Worm (Caenorhabditis elegans): ENCODE measurements around the gene asm-1.

DNA sequence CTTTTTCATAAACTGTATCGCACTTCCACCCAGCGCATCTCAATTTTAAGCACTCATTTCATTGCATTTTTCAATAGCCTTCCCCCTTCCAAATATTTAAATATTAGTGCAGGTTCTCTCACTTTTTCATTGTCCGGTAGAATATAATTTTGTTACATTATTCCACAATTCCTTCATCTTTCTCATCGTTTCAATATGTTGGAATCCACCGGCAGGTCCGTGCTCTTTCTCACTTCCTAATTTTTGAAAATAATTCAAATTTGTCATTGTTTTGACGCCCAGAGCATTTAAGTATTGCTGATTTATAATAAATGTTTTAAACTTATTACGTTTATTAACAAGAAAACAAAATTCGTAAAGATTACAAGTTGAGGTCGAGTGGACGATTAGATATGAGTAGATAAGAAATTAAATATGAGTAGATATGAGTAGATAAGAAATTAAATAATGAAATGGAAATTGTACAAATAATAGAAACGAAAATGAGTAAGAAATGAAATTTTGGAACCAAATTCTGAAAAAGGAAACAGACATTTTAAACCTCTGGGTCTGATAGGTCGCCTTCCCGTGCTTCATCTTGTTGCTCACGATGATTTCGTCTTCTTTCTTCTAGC is 45.3 kb downstream of the asm-1 start:
- TF ChIP-seq lin-13 (tag; optimal IDR thresholded peaks at IDR 0.05): no peak
- TF ChIP-seq tbx-8 (GFP tag; optimal IDR thresholded peaks at IDR 0.05): no peak
- no peak for TF ChIP-seq ham-2 (GFP tag; optimal IDR thresholded peaks at IDR 0.05)
- TF ChIP-seq blmp-1 (tag; optimal IDR thresholded peaks at IDR 0.05): no peak
- no peak for TF ChIP-seq elt-3 (tag; optimal IDR thresholded peaks at IDR 0.05)
- TF ChIP-seq mab-5 (tag; optimal IDR thresholded peaks at IDR 0.05): no peak
- no peak for TF ChIP-seq snpc-4 (tag; optimal IDR thresholded peaks at IDR 0.05)
- TF ChIP-seq unc-120 (tag; optimal IDR thresholded peaks at IDR 0.05; ENCODE audit: poor library complexity, severe bottlenecking): no peak
- TF ChIP-seq unc-62 (GFP tag; optimal IDR thresholded peaks at IDR 0.05): no peak
- TF ChIP-seq mep-1 (tag; optimal IDR thresholded peaks at IDR 0.05): no peak
- no peak for TF ChIP-seq ces-1 (GFP tag; optimal IDR thresholded peaks at IDR 0.05)

Data from whole organism, mixed stage, embryonic.